Worm (Caenorhabditis elegans) whole organism, L1 larva: Measurements from ENCODE around the gene mog-4.

Source experiments
- alr-1 ChIP-seq: fragments of 200-800 bp; sonication (Bioruptor generic); optimal IDR thresholded peaks from 2 replicates; lab custom pipeline; 2018; ENCODE audit warnings: borderline replicate concordance, mild to moderate bottlenecking, missing genetic modification characterization, missing compliant biosample characterization
- ces-1 ChIP-seq: fragments of 150-350 bp; optimal IDR thresholded peaks from 2 replicates; lab custom pipeline; 2014; ENCODE audit warnings: missing biosample characterization, missing genetic modification reagents, missing genetic modification characterization
- egl-27 ChIP-seq, 2 experiments: fragments of 150-350 bp in 1 of 2; sonication (generic microtip); optimal IDR thresholded peaks; 3 replicates each; lab custom pipeline; 2017 to 2018; ENCODE audit warnings: missing biosample characterization in 2 of 2, missing genetic modification characterization in 2 of 2, missing genetic modification reagents in 2 of 2
- lin-15B ChIP-seq: fragments of 150-350 bp; sonication (generic microtip); optimal IDR thresholded peaks from 3 replicates; lab custom pipeline; 2014; ENCODE audit warnings: missing biosample characterization, missing genetic modification characterization
- lin-35 ChIP-seq, 2 experiments: fragments of 150-350 bp; optimal IDR thresholded peaks; 2 replicates each; lab custom pipeline; 2014; ENCODE audit warnings: missing biosample characterization in 2 of 2, missing genetic modification characterization in 2 of 2, missing genetic modification reagents in 2 of 2
- nhr-237 ChIP-seq: fragments of 150-350 bp; optimal IDR thresholded peaks from 2 replicates; lab custom pipeline; 2014; ENCODE audit warnings: missing biosample characterization, missing genetic modification characterization
- nhr-28 ChIP-seq: fragments of 150-350 bp; optimal IDR thresholded peaks from 2 replicates; lab custom pipeline; 2014; ENCODE audit warnings: missing biosample characterization, missing genetic modification characterization
- nhr-47 ChIP-seq: sonication (generic microtip); optimal IDR thresholded peaks from 2 replicates; lab custom pipeline; 2016; ENCODE audit warnings: mild to moderate bottlenecking, missing genetic modification characterization, moderate library complexity, missing compliant biosample characterization
- nhr-77 ChIP-seq: fragments of 150-350 bp; optimal IDR thresholded peaks from 2 replicates; lab custom pipeline; 2014; ENCODE audit warnings: missing biosample characterization, missing genetic modification characterization
- rnt-1 ChIP-seq: sonication (generic microtip); optimal IDR thresholded peaks from 2 replicates; lab custom pipeline; 2016; ENCODE audit warnings: mild to moderate bottlenecking, missing genetic modification characterization, moderate library complexity, missing compliant biosample characterization
- snpc-4 ChIP-seq: fragments of 150-350 bp; optimal IDR thresholded peaks from 2 replicates; lab custom pipeline; 2014; ENCODE audit warnings: missing biosample characterization, missing genetic modification characterization
- tbx-2 ChIP-seq: sonication (generic microtip); optimal IDR thresholded peaks from 2 replicates; lab custom pipeline; 2016; ENCODE audit warnings: missing genetic modification characterization, missing compliant biosample characterization
- zag-1 ChIP-seq: fragments of 150-350 bp; optimal IDR thresholded peaks from 2 replicates; lab custom pipeline; 2014; ENCODE audit warnings: missing biosample characterization, missing genetic modification characterization
- ztf-11 ChIP-seq, 2 experiments: sonication (generic microtip); optimal IDR thresholded peaks; 2 replicates each; lab custom pipeline; 2016 to 2017; ENCODE audit warnings: missing genetic modification characterization in 2 of 2, missing biosample characterization in 1 of 2, missing compliant biosample characterization in 1 of 2

- no peak for TF ChIP-seq nhr-28
- TF ChIP-seq nhr-47 (tag; lab: Kevin White, UChicago), result no peak
- no peak for TF ChIP-seq snpc-4 (tag; lab: Kevin White, UChicago)
- TF ChIP-seq ztf-11 (tag; optimal IDR thresholded peaks at IDR 0.05; lab: Kevin White, UChicago), result no peak
- TF ChIP-seq lin-15B (tag; lab: Kevin White, UChicago), result no peak
- no peak for TF ChIP-seq nhr-237 (tag; lab: Kevin White, UChicago)
- no peak for TF ChIP-seq nhr-77 (tag; lab: Kevin White, UChicago)
- no peak for TF ChIP-seq lin-35 (GFP tag; optimal IDR thresholded peaks at IDR 0.05; lab: Kevin White, UChicago)
- TF ChIP-seq tbx-2 (tag; lab: Kevin White, UChicago), result no peak
- no peak for TF ChIP-seq ces-1 (GFP tag; lab: Kevin White, UChicago)
- no peak for TF ChIP-seq egl-27 (tag; optimal IDR thresholded peaks at IDR 0.05; lab: Kevin White, UChicago)
- TF ChIP-seq rnt-1 (tag; lab: Kevin White, UChicago), result no peak
- TF ChIP-seq zag-1, result no peak
- TF ChIP-seq alr-1 (tag; lab: Kevin White, UChicago), result no peak
These were observed 15.0 kb upstream of the mog-4 start, which contains the start of gene C01G12.13 for ce11 chrII:14576429-14576828.
